Worm (Caenorhabditis elegans): ENCODE data around the gene R11D1.3.

- no peak for TF ChIP-seq snpc-4 (tag; optimal IDR thresholded peaks at IDR 0.05)
- no peak for TF ChIP-seq daf-12 (tag; optimal IDR thresholded peaks at IDR 0.05)
- TF ChIP-seq R02D3.7 (tag; optimal IDR thresholded peaks at IDR 0.05), result no peak
- TF ChIP-seq pha-4 (tag; optimal IDR thresholded peaks at IDR 0.05), result no peak
- TF ChIP-seq nhr-12 (tag; optimal IDR thresholded peaks at IDR 0.05), result no peak
- TF ChIP-seq nhr-67 (tag; optimal IDR thresholded peaks at IDR 0.05), result no peak
- TF ChIP-seq ama-1 (optimal IDR thresholded peaks at IDR 0.05), result no peak
- no peak for TF ChIP-seq ztf-11 (tag; optimal IDR thresholded peaks at IDR 0.05)
- TF ChIP-seq nhr-11 (tag; optimal IDR thresholded peaks at IDR 0.05), result no peak
- no peak for TF ChIP-seq skn-1 (tag; optimal IDR thresholded peaks at IDR 0.05)
- no peak for TF ChIP-seq nhr-25 (tag; optimal IDR thresholded peaks at IDR 0.05)
These were observed 32.0 kb upstream of the R11D1.3 start for ce11 chrV:12743778-12744502.
